Fruit fly (Drosophila melanogaster) whole organism, embryonic: ENCODE results near the gene CG1440.
A peak's percentile ranks its signal among the peaks of the same experiment; 100 is the strongest.

Source experiments
- Atf6 ChIP-seq: fragments of 200-800 bp; sonication (Bioruptor generic); IDR thresholded peaks from 2 replicates; pipeline ENCODE4 v1.3.6; 2022; ENCODE audit warnings: missing biosample characterization, missing genetic modification characterization
- CG10147 ChIP-seq: fragments of 200-800 bp; sonication (Bioruptor generic); optimal IDR thresholded peaks from 2 replicates; lab custom pipeline; 2019; ENCODE audit warnings: missing biosample characterization, mild to moderate bottlenecking, missing genetic modification characterization, moderate library complexity
- CG10267 ChIP-seq: fragments of 200-800 bp; sonication (Bioruptor generic); optimal IDR thresholded peaks from 2 replicates; lab custom pipeline; 2018; ENCODE audit warnings: missing biosample characterization, mild to moderate bottlenecking, missing genetic modification characterization, moderate library complexity
- CG10366 ChIP-seq: fragments of 200-800 bp; sonication (Bioruptor generic); IDR thresholded peaks from 2 replicates; pipeline ENCODE4 v1.3.6; 2022; ENCODE audit warnings: missing biosample characterization, missing genetic modification characterization
- CG10654 ChIP-seq: fragments of 200-800 bp; sonication (Bioruptor generic); optimal IDR thresholded peaks from 2 replicates; lab custom pipeline; 2016; ENCODE audit warnings: missing biosample characterization, missing genetic modification characterization
- CG11456 ChIP-seq: fragments of 200-800 bp; sonication (Bioruptor generic); IDR thresholded peaks from 3 replicates; pipeline ENCODE4 v1.3.6; 2022; ENCODE audit warnings: missing biosample characterization, missing genetic modification characterization
- CG11723 ChIP-seq: fragments of 200-800 bp; sonication (Bioruptor generic); optimal IDR thresholded peaks from 2 replicates; lab custom pipeline; 2017; ENCODE audit warnings: missing biosample characterization, mild to moderate bottlenecking, missing genetic modification characterization
- CG12104 ChIP-seq: fragments of 200-800 bp; sonication (Bioruptor generic); optimal IDR thresholded peaks from 3 replicates; lab custom pipeline; 2016; ENCODE audit warnings: missing biosample characterization, missing genetic modification characterization
- CG12942 ChIP-seq: fragments of 200-800 bp; sonication (Bioruptor generic); optimal IDR thresholded peaks from 3 replicates; lab custom pipeline; 2016; ENCODE audit warnings: missing biosample characterization, missing genetic modification characterization
- CG13123 ChIP-seq: fragments of 200-800 bp; sonication (Bioruptor generic); optimal IDR thresholded peaks from 2 replicates; lab custom pipeline; 2016; ENCODE audit warnings: missing biosample characterization, missing genetic modification characterization
- CG13287 ChIP-seq: fragments of 200-800 bp; sonication (Bioruptor generic); IDR thresholded peaks from 2 replicates; pipeline ENCODE4 v1.3.6; 2022; ENCODE audit warnings: missing biosample characterization, missing genetic modification characterization; ENCODE audit not compliant: partially characterized antibody
- CG13624 ChIP-seq: fragments of 200-800 bp; sonication (Bioruptor generic); optimal IDR thresholded peaks from 2 replicates; lab custom pipeline; 2016; ENCODE audit warnings: missing biosample characterization, missing genetic modification characterization
- CG14050 ChIP-seq: fragments of 200-800 bp; sonication (Bioruptor generic); IDR thresholded peaks from 3 replicates; pipeline ENCODE4 v1.3.6; 2022; ENCODE audit warnings: missing biosample characterization, missing genetic modification characterization
- CG15514 ChIP-seq: fragments of 200-800 bp; sonication (Bioruptor generic); optimal IDR thresholded peaks from 3 replicates; lab custom pipeline; 2017; ENCODE audit warnings: missing biosample characterization, missing genetic modification characterization, mild to moderate bottlenecking, moderate library complexity, missing genetic modification reagents
- CG1647 ChIP-seq: fragments of 200-800 bp; sonication (Bioruptor generic); optimal IDR thresholded peaks from 3 replicates; lab custom pipeline; 2016; ENCODE audit warnings: missing biosample characterization, missing genetic modification characterization
- CG17328 ChIP-seq: fragments of 200-800 bp; sonication (Bioruptor generic); IDR thresholded peaks from 2 replicates; pipeline ENCODE4 v1.3.6; 2022; ENCODE audit warnings: missing biosample characterization, missing genetic modification characterization
- CG17361 ChIP-seq: fragments of 200-800 bp; sonication (Bioruptor generic); IDR thresholded peaks from 3 replicates; pipeline ENCODE4 v1.3.6; 2022; ENCODE audit warnings: missing biosample characterization, missing genetic modification characterization
- CG17568 ChIP-seq: fragments of 200-800 bp; sonication (Bioruptor generic); optimal IDR thresholded peaks from 2 replicates; lab custom pipeline; 2018; ENCODE audit warnings: missing biosample characterization, mild to moderate bottlenecking, missing genetic modification characterization, moderate library complexity
- CG2116 ChIP-seq: fragments of 200-800 bp; sonication (Bioruptor generic); optimal IDR thresholded peaks from 3 replicates; lab custom pipeline; 2018; ENCODE audit warnings: missing biosample characterization, mild to moderate bottlenecking, missing genetic modification characterization
- CG31224 ChIP-seq: fragments of 200-800 bp; sonication (Bioruptor generic); IDR thresholded peaks from 2 replicates; pipeline ENCODE4 v1.3.6; 2022; ENCODE audit warnings: missing biosample characterization, missing genetic modification characterization
- CG32772 ChIP-seq: fragments of 200-800 bp; sonication (Bioruptor generic); IDR thresholded peaks from 2 replicates; pipeline ENCODE4 v1.3.6; 2022; ENCODE audit warnings: missing biosample characterization, missing genetic modification characterization
- CG3407 ChIP-seq: fragments of 200-800 bp; sonication (Bioruptor generic); optimal IDR thresholded peaks from 2 replicates; lab custom pipeline; 2018; ENCODE audit warnings: missing biosample characterization, mild to moderate bottlenecking, missing genetic modification characterization
- CG4282 ChIP-seq: fragments of 200-800 bp; sonication (Bioruptor generic); optimal IDR thresholded peaks from 2 replicates; lab custom pipeline; 2016; ENCODE audit warnings: missing biosample characterization, missing genetic modification characterization
- CG4820 ChIP-seq: fragments of 200-800 bp; sonication (Bioruptor generic); optimal IDR thresholded peaks from 3 replicates; lab custom pipeline; 2016; ENCODE audit warnings: missing biosample characterization, missing genetic modification characterization
- CG6175 ChIP-seq: fragments of 200-800 bp; sonication (Bioruptor generic); IDR thresholded peaks from 3 replicates; pipeline ENCODE4 v1.3.6; 2022; ENCODE audit warnings: missing biosample characterization, missing genetic modification characterization
- CG9727 ChIP-seq: fragments of 200-800 bp; sonication (Bioruptor generic); optimal IDR thresholded peaks from 3 replicates; lab custom pipeline; 2017; ENCODE audit warnings: missing biosample characterization, mild to moderate bottlenecking, missing genetic modification characterization
- CrebB ChIP-seq: fragments of 200-800 bp; sonication (Bioruptor generic); optimal IDR thresholded peaks from 3 replicates; lab custom pipeline; 2018; ENCODE audit warnings: missing biosample characterization, mild to moderate bottlenecking, missing genetic modification characterization
- Ets65A ChIP-seq: fragments of 200-800 bp; sonication (Bioruptor generic); peaks from one replicate; lab custom pipeline; 2016; ENCODE audit warnings: missing biosample characterization, missing genetic modification characterization
- GATAe ChIP-seq: fragments of 200-800 bp; sonication (Bioruptor generic); conservative IDR thresholded peaks from 2 replicates; pipeline ENCODE4 v1.3.6; 2022; ENCODE audit warnings: missing biosample characterization, missing genetic modification characterization
- HLHmδ ChIP-seq: fragments of 200-800 bp; sonication (Bioruptor generic); optimal IDR thresholded peaks from 2 replicates; lab custom pipeline; 2018; ENCODE audit warnings: missing biosample characterization, mild to moderate bottlenecking, missing genetic modification characterization, moderate library complexity
- NK7.1 ChIP-seq: fragments of 200-800 bp; sonication (Bioruptor generic); optimal IDR thresholded peaks from 3 replicates; lab custom pipeline; 2016; ENCODE audit warnings: missing biosample characterization, missing genetic modification characterization
- Rfx ChIP-seq: fragments of 200-800 bp; sonication (Bioruptor generic); IDR thresholded peaks from 2 replicates; pipeline ENCODE4 v1.3.6; 2022; ENCODE audit warnings: missing biosample characterization, missing genetic modification characterization
- Six4 ChIP-seq: fragments of 200-800 bp; sonication (Bioruptor generic); optimal IDR thresholded peaks from 2 replicates; lab custom pipeline; 2016; ENCODE audit warnings: missing biosample characterization, missing genetic modification characterization
- TFAM ChIP-seq: fragments of 200-800 bp; sonication (Bioruptor generic); optimal IDR thresholded peaks from 2 replicates; lab custom pipeline; 2017; ENCODE audit warnings: missing biosample characterization, missing genetic modification characterization, inconsistent platforms
- corto ChIP-seq: fragments of 200-800 bp; sonication (Bioruptor generic); optimal IDR thresholded peaks from 2 replicates; lab custom pipeline; 2016; ENCODE audit warnings: missing biosample characterization, mild to moderate bottlenecking, missing genetic modification characterization, moderate library complexity
- eve ChIP-seq, 2 experiments: fragments of >200 bp; optimal IDR thresholded peaks; 2 replicates each; lab custom pipeline; 2017; ENCODE audit warnings: missing biosample characterization in 2 of 2, missing genetic modification characterization in 2 of 2
- grau ChIP-seq: fragments of 200-800 bp; optimal IDR thresholded peaks from 3 replicates; lab custom pipeline; 2019; ENCODE audit warnings: missing biosample characterization, mild to moderate bottlenecking, missing genetic modification characterization, moderate library complexity
- hkb ChIP-seq, 2 experiments: fragments of 200-800 bp in 1 of 2; fragments of >200 bp in 1 of 2; sonication (Bioruptor generic) in 1 of 2; IDR thresholded peaks in 1 of 2; optimal IDR thresholded peaks in 1 of 2; 2 replicates each; pipeline versions ENCODE4 v1.3.6 to Lab custom; 2017 to 2022; ENCODE audit warnings: missing biosample characterization in 1 of 2, missing genetic modification characterization in 1 of 2
- knrl ChIP-seq: fragments of 200-800 bp; sonication (Bioruptor generic); IDR thresholded peaks from 3 replicates; pipeline ENCODE4 v1.3.6; 2022; ENCODE audit warnings: missing biosample characterization, missing genetic modification characterization; ENCODE audit not compliant: partially characterized antibody
- lab ChIP-seq: fragments of 200-800 bp; sonication (Bioruptor generic); optimal IDR thresholded peaks from 3 replicates; lab custom pipeline; 2017; ENCODE audit warnings: missing biosample characterization, missing genetic modification characterization, mild to moderate bottlenecking, moderate library complexity, missing genetic modification reagents
- nerfin-2 ChIP-seq: fragments of 200-800 bp; sonication (Bioruptor generic); IDR thresholded peaks from 2 replicates; pipeline ENCODE4 v1.3.6; 2022; ENCODE audit warnings: missing biosample characterization, missing genetic modification characterization; ENCODE audit not compliant: partially characterized antibody
- org-1 ChIP-seq: fragments of 200-800 bp; sonication (Bioruptor generic); optimal IDR thresholded peaks from 2 replicates; lab custom pipeline; 2017; ENCODE audit warnings: missing biosample characterization, missing genetic modification characterization
- pan ChIP-seq, 4 experiments: fragments of >200 bp in 3 of 4; fragments of 200-800 bp in 1 of 4; sonication (Bioruptor generic) in 1 of 4; optimal IDR thresholded peaks in 3 of 4; IDR thresholded peaks in 1 of 4; 2 replicates each; pipeline versions ENCODE4 v1.3.6 to Lab custom; 2017 to 2022; ENCODE audit warnings: missing biosample characterization in 2 of 4, missing genetic modification characterization in 2 of 4, mixed read lengths in 1 of 4
- pnt ChIP-seq: fragments of 200-800 bp; sonication (Bioruptor generic); optimal IDR thresholded peaks from 3 replicates; lab custom pipeline; 2016; ENCODE audit warnings: missing biosample characterization, missing genetic modification characterization
- sima ChIP-seq: fragments of 200-800 bp; sonication (Bioruptor generic); optimal IDR thresholded peaks from 2 replicates; lab custom pipeline; 2016; ENCODE audit warnings: missing biosample characterization, missing genetic modification characterization
- stc ChIP-seq: fragments of 200-800 bp; sonication (Bioruptor generic); IDR thresholded peaks from 2 replicates; pipeline ENCODE4 v1.3.6; 2022; ENCODE audit warnings: missing biosample characterization, missing genetic modification characterization
- trh ChIP-seq: fragments of 200-800 bp; sonication (Bioruptor generic); optimal IDR thresholded peaks from 2 replicates; lab custom pipeline; 2016; ENCODE audit warnings: missing biosample characterization, missing genetic modification characterization
- vfl ChIP-seq: fragments of 200-800 bp; sonication (Bioruptor generic); optimal IDR thresholded peaks from 2 replicates; lab custom pipeline; 2016; ENCODE audit warnings: missing biosample characterization, missing genetic modification characterization

The CG1440 gene

dm6 chrX:8410349-8411240 lies 26.3 kb upstream of the CG1440 start (continued):
- TF ChIP-seq CG11456 (GFP tag; lab: Robert Waterston, UW), result no peak
- TF ChIP-seq CG11723 (GFP tag; lab: Kevin White, UChicago), result no peak
- no peak for TF ChIP-seq trh (GFP tag; lab: Kevin White, UChicago)
- TF ChIP-seq org-1 (GFP tag; lab: Kevin White, UChicago), result no peak
- no peak for TF ChIP-seq Ets65A (GFP tag; lab: Kevin White, UChicago)
- peak; percentile 37 for TF ChIP-seq HLHmδ (GFP tag; lab: Kevin White, UChicago)
- no peak for TF ChIP-seq stc (GFP tag; lab: Robert Waterston, UW)
- TF ChIP-seq CG17328, result no peak; the same call in 1 of the 2 replicates
- no peak for TF ChIP-seq CrebB (tag; lab: Kevin White, UChicago)
- no peak for TF ChIP-seq CG10654 (GFP tag; lab: Kevin White, UChicago)
- no peak for TF ChIP-seq pan (optimal IDR thresholded peaks at IDR 0.05; lab: Kevin White, UChicago)
- TF ChIP-seq pan (GFP tag; optimal IDR thresholded peaks at IDR 0.05 in 1 of 2, IDR thresholded peaks at IDR 0.05 in 1 of 2), result no peak
- TF ChIP-seq lab (GFP tag; lab: Kevin White, UChicago), result no peak
- TF ChIP-seq CG17361 (GFP tag; lab: Robert Waterston, UW), result no peak
- TF ChIP-seq CG9727 (GFP tag; lab: Kevin White, UChicago), result no peak
- no peak for TF ChIP-seq knrl (GFP tag; lab: Robert Waterston, UW)
- TF ChIP-seq CG1647 (GFP tag; lab: Kevin White, UChicago), result no peak
- no peak for TF ChIP-seq grau (tag; lab: Kevin White, UChicago)
- TF ChIP-seq CG13624 (GFP tag; lab: Kevin White, UChicago), result no peak
- TF ChIP-seq CG10366, result no peak
- TF ChIP-seq NK7.1 (GFP tag; lab: Kevin White, UChicago), result no peak
- no peak for TF ChIP-seq vfl (GFP tag; lab: Kevin White, UChicago)
- TF ChIP-seq nerfin-2 (GFP tag; lab: Robert Waterston, UW), result no peak
- no peak; the same call in 2 of the 3 replicates for TF ChIP-seq CG6175 (GFP tag; lab: Robert Waterston, UW)
- no peak for TF ChIP-seq eve (GFP tag; optimal IDR thresholded peaks at IDR 0.05; lab: Kevin White, UChicago)
- TF ChIP-seq CG10267 (tag; lab: Kevin White, UChicago), result no peak
- peak; percentile 73 for TF ChIP-seq Atf6
- TF ChIP-seq Six4 (GFP tag; lab: Kevin White, UChicago), result no peak
- TF ChIP-seq CG13287 (GFP tag; lab: Robert Waterston, UW), result 0 out of 2 replicates have a peak, but pooled peaks have one; percentile 1
- TF ChIP-seq CG3407 (GFP tag; lab: Kevin White, UChicago), result no peak
- TF ChIP-seq TFAM, result no peak
- 0 out of 2 replicates have a peak, but pooled peaks have one; percentile 6 for TF ChIP-seq CG31224
- no peak for TF ChIP-seq CG2116
- no peak for TF ChIP-seq CG12104
- no peak for TF ChIP-seq CG12942 (GFP tag; lab: Kevin White, UChicago)
- no peak for TF ChIP-seq corto (GFP tag; lab: Kevin White, UChicago)
- TF ChIP-seq CG17568 (GFP tag; lab: Kevin White, UChicago), result peak; percentile 6
- TF ChIP-seq GATAe (GFP tag; lab: Robert Waterston, UW), result no peak
- TF ChIP-seq CG15514 (GFP tag; lab: Kevin White, UChicago), result no peak
- TF ChIP-seq CG4820, result no peak
- no peak for TF ChIP-seq CG4282 (GFP tag; lab: Kevin White, UChicago)
- TF ChIP-seq Rfx, result peak; percentile 56
- no peak for TF ChIP-seq hkb (optimal IDR thresholded peaks at IDR 0.05; lab: Kevin White, UChicago)
- TF ChIP-seq hkb (GFP tag; IDR thresholded peaks at IDR 0.05; lab: Robert Waterston, UW), result no peak
- TF ChIP-seq CG14050, result no peak
- no peak for TF ChIP-seq CG32772 (GFP tag; lab: Robert Waterston, UW)
- TF ChIP-seq sima (GFP tag; lab: Kevin White, UChicago), result no peak
- no peak for TF ChIP-seq CG13123
- no peak for TF ChIP-seq CG10147 (GFP tag; lab: Kevin White, UChicago)
- no peak for TF ChIP-seq pnt (GFP tag; lab: Kevin White, UChicago)
